Fruit fly (Drosophila melanogaster) Kc167 (cell line): ENCODE data around the gene Gba1a.

Experiments used
- h ChIP-seq: fragments of >200 bp; optimal IDR thresholded peaks from 3 replicates; lab custom pipeline; 2018; ENCODE audit warnings: missing external identifiers
- insv ChIP-seq: fragments of >200 bp; optimal IDR thresholded peaks from 3 replicates; lab custom pipeline; 2018; ENCODE audit warnings: missing external identifiers
- psq ChIP-seq: fragments of >200 bp; optimal IDR thresholded peaks from 2 replicates; lab custom pipeline; 2017; ENCODE audit warnings: missing external identifiers

dm6 chr3R:23698835-23699234 lies 1.6 kb upstream of the Gba1a start, which contains the start of gene prt:
- TF ChIP-seq psq (lab: Kevin White, UChicago), result no peak
- no peak for TF ChIP-seq insv (lab: Kevin White, UChicago)
- TF ChIP-seq h, result no peak
